Fruit fly (Drosophila melanogaster): ENCODE data around the gene CG9626.

DNA sequence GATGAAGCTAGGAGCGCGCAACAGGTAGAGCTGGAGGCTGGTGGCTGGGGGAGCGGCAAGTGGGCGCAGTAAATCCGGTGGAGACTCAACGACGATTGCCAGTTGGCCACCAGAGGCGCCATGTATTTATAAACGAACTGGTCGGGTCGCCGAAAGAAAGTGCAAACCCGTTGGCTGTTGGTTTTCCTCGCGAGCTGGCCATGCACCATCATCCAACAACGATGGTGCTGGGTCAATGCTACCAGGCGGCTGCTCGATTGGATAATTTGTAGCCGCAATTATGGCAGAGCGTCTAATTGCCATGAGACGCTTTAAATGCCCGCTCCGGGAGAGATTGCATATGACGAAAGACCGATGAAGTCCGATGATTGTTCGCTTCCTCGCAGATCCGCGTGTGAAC lies 9.9 kb upstream of the CG9626 start, which contains the start of gene CG11693:
- TF ChIP-seq usp (GFP tag; optimal IDR thresholded peaks at IDR 0.05) (no peak), psq (optimal IDR thresholded peaks at IDR 0.05) (no peak), Dll (optimal IDR thresholded peaks at IDR 0.05) (no peak), pan (optimal IDR thresholded peaks at IDR 0.05) (no peak)

Measured in whole organism.